Fruit fly (Drosophila melanogaster) whole organism, pupa: ENCODE measurements around the gene CG4101.
A peak's percentile ranks its signal among the peaks of the same experiment; 100 is the strongest.

Experiments
- CG10348 ChIP-seq: fragments of 200-800 bp; sonication (Bioruptor generic); IDR thresholded peaks from 2 replicates; pipeline ENCODE4 v1.3.6; 2022; ENCODE audit warnings: missing biosample characterization, missing genetic modification characterization
- CG12605 ChIP-seq: fragments of 200-800 bp; sonication (Bioruptor generic); IDR thresholded peaks from 2 replicates; pipeline ENCODE4 v1.3.6; 2022; ENCODE audit warnings: missing biosample characterization, missing genetic modification characterization
- CG13204 ChIP-seq: fragments of 200-800 bp; sonication (Bioruptor generic); optimal IDR thresholded peaks from 2 replicates; lab custom pipeline; 2018; ENCODE audit warnings: missing biosample characterization, mild to moderate bottlenecking, missing genetic modification characterization, moderate library complexity
- CG14655 ChIP-seq: fragments of 200-800 bp; sonication (Bioruptor generic); optimal IDR thresholded peaks from 3 replicates; lab custom pipeline; 2017; ENCODE audit warnings: mild to moderate bottlenecking, missing biosample characterization, missing genetic modification reagents, missing genetic modification characterization
- CG15710 ChIP-seq: fragments of 200-800 bp; sonication (Bioruptor generic); optimal IDR thresholded peaks from 2 replicates; lab custom pipeline; 2018; ENCODE audit warnings: missing biosample characterization, mild to moderate bottlenecking, missing genetic modification characterization, moderate library complexity
- CG17806 ChIP-seq: fragments of 200-800 bp; sonication (Bioruptor generic); optimal IDR thresholded peaks from 2 replicates; lab custom pipeline; 2018; ENCODE audit warnings: missing biosample characterization, mild to moderate bottlenecking, missing genetic modification characterization, moderate library complexity
- CG32121 ChIP-seq: fragments of 200-800 bp; sonication (Bioruptor generic); IDR thresholded peaks from 2 replicates; pipeline ENCODE4 v1.3.6; 2022; ENCODE audit warnings: missing biosample characterization, missing genetic modification characterization
- CG34367 ChIP-seq: fragments of 200-800 bp; sonication (Bioruptor generic); optimal IDR thresholded peaks from 2 replicates; lab custom pipeline; 2018; ENCODE audit warnings: missing biosample characterization, mild to moderate bottlenecking, missing genetic modification characterization
- CG4496 ChIP-seq: fragments of 200-800 bp; sonication (Bioruptor generic); IDR thresholded peaks from 3 replicates; pipeline ENCODE4 v1.3.6; 2022; ENCODE audit warnings: missing biosample characterization, missing genetic modification characterization
- CG8159 ChIP-seq: fragments of 200-800 bp; sonication (Bioruptor generic); optimal IDR thresholded peaks from 3 replicates; lab custom pipeline; 2018; ENCODE audit warnings: missing biosample characterization, mild to moderate bottlenecking, missing genetic modification characterization, moderate library complexity
- CG8301 ChIP-seq: fragments of 200-800 bp; sonication (Bioruptor generic); optimal IDR thresholded peaks from 2 replicates; lab custom pipeline; 2018; ENCODE audit warnings: missing biosample characterization, mild to moderate bottlenecking, missing genetic modification characterization
- CG9948 ChIP-seq: fragments of 200-800 bp; sonication (Bioruptor generic); optimal IDR thresholded peaks from 2 replicates; lab custom pipeline; 2018; ENCODE audit warnings: missing biosample characterization, mild to moderate bottlenecking, missing genetic modification characterization, moderate library complexity
- D1 ChIP-seq: fragments of 200-800 bp; sonication (Bioruptor generic); optimal IDR thresholded peaks from 2 replicates; lab custom pipeline; 2018; ENCODE audit warnings: missing biosample characterization, mild to moderate bottlenecking, missing genetic modification characterization, moderate library complexity
- EcR ChIP-seq: fragments of 200-800 bp; sonication (Bioruptor generic); optimal IDR thresholded peaks from 3 replicates; lab custom pipeline; 2019; ENCODE audit warnings: missing biosample characterization, missing genetic modification characterization, mild to moderate bottlenecking, moderate library complexity, missing genetic modification reagents
- Ets98B ChIP-seq: fragments of 200-800 bp; sonication (Bioruptor generic); IDR thresholded peaks from 2 replicates; pipeline ENCODE4 v1.3.6; 2022; ENCODE audit warnings: missing biosample characterization, missing genetic modification characterization
- Pif1A ChIP-seq: fragments of 200-800 bp; sonication (Bioruptor generic); optimal IDR thresholded peaks from 3 replicates; lab custom pipeline; 2016; ENCODE audit warnings: missing biosample characterization, missing genetic modification characterization
- Pif1B ChIP-seq: fragments of 200-800 bp; sonication (Bioruptor generic); optimal IDR thresholded peaks from 3 replicates; lab custom pipeline; 2016; ENCODE audit warnings: missing biosample characterization, missing genetic modification characterization
- Snoo ChIP-seq: fragments of 200-800 bp; sonication (Bioruptor generic); optimal IDR thresholded peaks from 3 replicates; lab custom pipeline; 2017; ENCODE audit warnings: missing biosample characterization, mild to moderate bottlenecking, missing genetic modification characterization, inconsistent platforms
- fd96Ca ChIP-seq: fragments of 200-800 bp; sonication (Bioruptor generic); IDR thresholded peaks from 3 replicates; pipeline ENCODE4 v1.3.6; 2022; ENCODE audit warnings: missing biosample characterization, missing genetic modification characterization
- gl ChIP-seq: fragments of 200-800 bp; sonication (Bioruptor generic); optimal IDR thresholded peaks from 2 replicates; lab custom pipeline; 2018; ENCODE audit warnings: missing biosample characterization, mild to moderate bottlenecking, missing genetic modification characterization
- rn ChIP-seq: fragments of 200-800 bp; sonication (Bioruptor generic); IDR thresholded peaks from 2 replicates; pipeline ENCODE4 v1.3.6; 2022; ENCODE audit warnings: missing biosample characterization, missing genetic modification characterization

CG4101 gene

dm6 chr3L:16642088-16642507, 29.8 kb downstream of the CG4101 start:
- no peak for TF ChIP-seq EcR (GFP tag; lab: Kevin White, UChicago)
- peak; percentile 77 for TF ChIP-seq CG15710
- TF ChIP-seq fd96Ca, result no peak; the same call in 2 of the 3 replicates
- TF ChIP-seq CG4496 (GFP tag; lab: Robert Waterston, UW), result no peak
- TF ChIP-seq CG14655 (GFP tag; lab: Kevin White, UChicago), result peak; percentile 89
- TF ChIP-seq Pif1A, result peak; percentile 81
- peak; percentile 57 for TF ChIP-seq CG17806 (tag; lab: Kevin White, UChicago)
- TF ChIP-seq CG8159 (tag; lab: Kevin White, UChicago), result peak; percentile 85
- peak; percentile 64 for TF ChIP-seq CG34367 (tag; lab: Kevin White, UChicago)
- TF ChIP-seq CG32121, result peak; percentile 35; the same call in 1 of the 2 replicates
- TF ChIP-seq CG9948 (tag; lab: Kevin White, UChicago), result peak; percentile 83
- no peak for TF ChIP-seq Ets98B
- TF ChIP-seq Snoo (tag; lab: Kevin White, UChicago), result peak; percentile 74
- peak; percentile 68 for TF ChIP-seq D1 (tag; lab: Kevin White, UChicago)
- peak; percentile 74 for TF ChIP-seq CG8301 (tag; lab: Kevin White, UChicago)
- peak; percentile 46 for TF ChIP-seq CG13204
- no peak for TF ChIP-seq rn
- peak; percentile 63 for TF ChIP-seq Pif1B (GFP tag; lab: Kevin White, UChicago)
- peak; percentile 6 for TF ChIP-seq gl (tag; lab: Kevin White, UChicago)

dm6 chr3L:16642954-16643353, 30.7 kb downstream of the CG4101 start:
- TF ChIP-seq Snoo (tag; lab: Kevin White, UChicago) (no peak), CG4496 (GFP tag; lab: Robert Waterston, UW) (peak; percentile 68; the same call in 2 of the 3 replicates), CG9948 (tag; lab: Kevin White, UChicago) (peak; percentile 75), CG14655 (GFP tag; lab: Kevin White, UChicago) (peak; percentile 71), CG8301 (tag; lab: Kevin White, UChicago) (peak; percentile 78), EcR (GFP tag; lab: Kevin White, UChicago) (no peak), Pif1A (peak; percentile 58), CG32121 (peak; percentile 64; the same call in 1 of the 2 replicates), CG34367 (tag; lab: Kevin White, UChicago) (no peak), fd96Ca (peak; percentile 43; the same call in 1 of the 3 replicates), Ets98B (peak; percentile 33; the same call in 1 of the 2 replicates), CG17806 (tag; lab: Kevin White, UChicago) (peak; percentile 22), CG8159 (tag; lab: Kevin White, UChicago) (peak; percentile 62), D1 (tag; lab: Kevin White, UChicago) (peak; percentile 24), CG12605 (GFP tag; lab: Robert Waterston, UW) (no peak)
- TF ChIP-seq, all 21 proteins: peak for 11

dm6 chr3L:16644505-16644904, 32.2 kb downstream of the CG4101 start:
- TF ChIP-seq CG15710 (no peak), EcR (GFP tag; lab: Kevin White, UChicago) (peak; percentile 22)

dm6 chr3L:16645323-16645982, 33.2 kb downstream of the CG4101 start:
- TF ChIP-seq Pif1B (GFP tag; lab: Kevin White, UChicago) (no peak), CG17806 (tag; lab: Kevin White, UChicago) (no peak), CG8301 (tag; lab: Kevin White, UChicago) (no peak), CG12605 (GFP tag; lab: Robert Waterston, UW) (no peak), gl (tag; lab: Kevin White, UChicago) (no peak), CG34367 (tag; lab: Kevin White, UChicago) (no peak), D1 (tag; lab: Kevin White, UChicago) (no peak), CG9948 (tag; lab: Kevin White, UChicago) (no peak), CG8159 (tag; lab: Kevin White, UChicago) (no peak), CG15710 (no peak), EcR (GFP tag; lab: Kevin White, UChicago) (no peak), CG14655 (GFP tag; lab: Kevin White, UChicago) (no peak), CG32121 (no peak), fd96Ca (no peak), CG10348 (GFP tag; lab: Robert Waterston, UW) (no peak), Ets98B (no peak), Snoo (tag; lab: Kevin White, UChicago) (no peak), CG4496 (GFP tag; lab: Robert Waterston, UW) (no peak), Pif1A (no peak)

- TF ChIP-seq fd96Ca (peak; percentile 62; the same call in 1 of the 3 replicates), CG4496 (GFP tag; lab: Robert Waterston, UW) (peak; percentile 31; the same call in 1 of the 3 replicates), D1 (tag; lab: Kevin White, UChicago) (no peak), CG32121 (peak; percentile 37; the same call in 1 of the 2 replicates), rn (0 out of 2 replicates have a peak, but pooled peaks have one; percentile 3), CG13204 (peak; percentile 28), CG12605 (GFP tag; lab: Robert Waterston, UW) (no peak)
These were observed 34.7 kb downstream of the CG4101 start for dm6 chr3L:16646865-16647459.
